Worm (Caenorhabditis elegans) whole organism, late embryonic: ENCODE data around the gene acox-3.

Experiments used
- C08G9.2 ChIP-seq: sonication (generic microtip); optimal IDR thresholded peaks from 2 replicates; lab custom pipeline; 2016; ENCODE audit warnings: mild to moderate bottlenecking, missing genetic modification characterization, moderate library complexity, missing compliant biosample characterization
- F13H6.1 ChIP-seq: sonication (generic microtip); optimal IDR thresholded peaks from 2 replicates; lab custom pipeline; 2016; ENCODE audit warnings: missing genetic modification characterization, missing compliant biosample characterization
- K02D7.2 ChIP-seq: sonication (generic microtip); optimal IDR thresholded peaks from 2 replicates; lab custom pipeline; 2017; ENCODE audit warnings: mild to moderate bottlenecking, missing genetic modification characterization, missing compliant biosample characterization
- K09A11.1 ChIP-seq: sonication (generic microtip); optimal IDR thresholded peaks from 2 replicates; lab custom pipeline; 2017; ENCODE audit warnings: antibody characterized with exemption, mild to moderate bottlenecking, missing genetic modification characterization, missing compliant biosample characterization; ENCODE audit not compliant: insufficient read depth
- T23F11.4 ChIP-seq: fragments of 200-800 bp; sonication (Bioruptor generic); optimal IDR thresholded peaks from 2 replicates; lab custom pipeline; 2018; ENCODE audit warnings: mild to moderate bottlenecking, missing genetic modification characterization, missing compliant biosample characterization
- ahr-1 ChIP-seq: sonication (generic microtip); optimal IDR thresholded peaks from 2 replicates; lab custom pipeline; 2016; ENCODE audit warnings: missing genetic modification characterization, missing compliant biosample characterization
- ama-1 ChIP-seq: fragments of 150-350 bp; optimal IDR thresholded peaks from 2 replicates; lab custom pipeline; 2014
- ceh-18 ChIP-seq: sonication (generic microtip); optimal IDR thresholded peaks from 2 replicates; lab custom pipeline; 2016; ENCODE audit warnings: missing genetic modification characterization, missing compliant biosample characterization
- ceh-2 ChIP-seq: sonication (generic microtip); optimal IDR thresholded peaks from 2 replicates; lab custom pipeline; 2016; ENCODE audit warnings: missing genotype, missing genetic modification characterization, missing compliant biosample characterization
- ceh-22 ChIP-seq: sonication (generic microtip); optimal IDR thresholded peaks from 2 replicates; lab custom pipeline; 2017; ENCODE audit warnings: missing biosample characterization, missing genetic modification characterization
- ceh-30 ChIP-seq: fragments of 150-350 bp; optimal IDR thresholded peaks from 2 replicates; lab custom pipeline; 2014; ENCODE audit warnings: missing biosample characterization, missing genetic modification characterization
- ceh-31 ChIP-seq: sonication (generic microtip); optimal IDR thresholded peaks from 2 replicates; lab custom pipeline; 2016; ENCODE audit warnings: missing genetic modification characterization, missing compliant biosample characterization
- ceh-34 ChIP-seq: sonication (generic microtip); optimal IDR thresholded peaks from 2 replicates; lab custom pipeline; 2016; ENCODE audit warnings: mild to moderate bottlenecking, missing genetic modification characterization, missing compliant biosample characterization
- ceh-45 ChIP-seq: fragments of 200-800 bp; sonication (Bioruptor generic); IDR thresholded peaks from 2 replicates; pipeline ENCODE4 v1.3.6; 2022; ENCODE audit warnings: missing genetic modification reagents, missing genetic modification characterization, missing compliant biosample characterization
- ceh-48 ChIP-seq: sonication (generic microtip); optimal IDR thresholded peaks from 2 replicates; lab custom pipeline; 2016; ENCODE audit warnings: missing genetic modification characterization, inconsistent platforms, missing compliant biosample characterization
- che-1 ChIP-seq: sonication (generic microtip); optimal IDR thresholded peaks from 2 replicates; lab custom pipeline; 2016; ENCODE audit warnings: mild to moderate bottlenecking, missing genetic modification characterization, missing compliant biosample characterization
- elt-2 ChIP-seq: sonication (generic microtip); optimal IDR thresholded peaks from 2 replicates; lab custom pipeline; 2016; ENCODE audit warnings: missing genetic modification reagents, missing genetic modification characterization, missing compliant biosample characterization
- ets-4 ChIP-seq: sonication (generic microtip); optimal IDR thresholded peaks from 2 replicates; lab custom pipeline; 2016; ENCODE audit warnings: missing genetic modification characterization, missing compliant biosample characterization
- fax-1 ChIP-seq: sonication (generic microtip); optimal IDR thresholded peaks from 2 replicates; lab custom pipeline; 2016; ENCODE audit warnings: missing genotype, missing genetic modification characterization, missing compliant biosample characterization
- fkh-10 ChIP-seq: fragments of 150-350 bp; optimal IDR thresholded peaks from 2 replicates; lab custom pipeline; 2014; ENCODE audit warnings: missing biosample characterization, missing genetic modification reagents, missing genetic modification characterization
- fkh-6 ChIP-seq: sonication (generic microtip); optimal IDR thresholded peaks from 2 replicates; lab custom pipeline; 2016; ENCODE audit warnings: missing genetic modification characterization, missing compliant biosample characterization
- hlh-15 ChIP-seq: sonication (generic microtip); optimal IDR thresholded peaks from 2 replicates; lab custom pipeline; 2016; ENCODE audit warnings: missing genetic modification characterization, missing compliant biosample characterization
- hlh-8 ChIP-seq: sonication (generic microtip); optimal IDR thresholded peaks from 2 replicates; lab custom pipeline; 2016; ENCODE audit warnings: missing genotype, missing genetic modification characterization, missing compliant biosample characterization
- madf-2 ChIP-seq: sonication (generic microtip); optimal IDR thresholded peaks from 2 replicates; lab custom pipeline; 2017; ENCODE audit warnings: missing genetic modification characterization, missing compliant biosample characterization
- nfya-1 ChIP-seq: sonication (generic microtip); optimal IDR thresholded peaks from 2 replicates; lab custom pipeline; 2017; ENCODE audit warnings: missing genetic modification characterization, mild to moderate bottlenecking, missing compliant biosample characterization, antibody characterized with exemption, moderate library complexity
- nhr-232 ChIP-seq: sonication (generic microtip); optimal IDR thresholded peaks from 2 replicates; lab custom pipeline; 2016; ENCODE audit warnings: missing genetic modification characterization, missing compliant biosample characterization
- npax-4 ChIP-seq: sonication (generic microtip); optimal IDR thresholded peaks from 2 replicates; lab custom pipeline; 2016; ENCODE audit warnings: missing genetic modification characterization, missing compliant biosample characterization
- odd-2 ChIP-seq: sonication (generic microtip); optimal IDR thresholded peaks from 2 replicates; lab custom pipeline; 2017; ENCODE audit warnings: antibody characterized with exemption, mild to moderate bottlenecking, missing genetic modification characterization, missing compliant biosample characterization
- pag-3 ChIP-seq: sonication (generic microtip); optimal IDR thresholded peaks from 2 replicates; lab custom pipeline; 2016; ENCODE audit warnings: missing compliant biosample characterization, missing genetic modification characterization, borderline replicate concordance
- pat-9 ChIP-seq: fragments of 200-800 bp; sonication (Bioruptor generic); optimal IDR thresholded peaks from 2 replicates; lab custom pipeline; 2018; ENCODE audit warnings: mild to moderate bottlenecking, missing genetic modification characterization, moderate library complexity, missing compliant biosample characterization
- pax-1 ChIP-seq: fragments of 150-350 bp; optimal IDR thresholded peaks from 2 replicates; lab custom pipeline; 2014; ENCODE audit warnings: missing biosample characterization, missing genetic modification characterization
- pha-4 ChIP-seq: fragments of 150-350 bp; optimal IDR thresholded peaks from 2 replicates; lab custom pipeline; 2018; ENCODE audit warnings: missing biosample characterization, missing genetic modification reagents, missing genetic modification characterization
- pqm-1 ChIP-seq: sonication (generic microtip); optimal IDR thresholded peaks from 2 replicates; lab custom pipeline; 2016; ENCODE audit warnings: missing genetic modification characterization, missing compliant biosample characterization
- pros-1 ChIP-seq: fragments of 150-350 bp; optimal IDR thresholded peaks from 2 replicates; lab custom pipeline; 2014; ENCODE audit warnings: missing biosample characterization, missing genetic modification reagents, missing genetic modification characterization
- ref-2 ChIP-seq: sonication (generic microtip); optimal IDR thresholded peaks from 2 replicates; lab custom pipeline; 2016; ENCODE audit warnings: missing genetic modification characterization, missing compliant biosample characterization
- rnt-1 ChIP-seq: sonication (generic microtip); optimal IDR thresholded peaks from 2 replicates; lab custom pipeline; 2016; ENCODE audit warnings: missing genetic modification characterization, missing compliant biosample characterization
- sox-4 ChIP-seq: sonication (generic microtip); optimal IDR thresholded peaks from 2 replicates; lab custom pipeline; 2017; ENCODE audit warnings: mild to moderate bottlenecking, missing genetic modification characterization, inconsistent platforms, missing compliant biosample characterization
- syd-9 ChIP-seq: sonication (generic microtip); optimal IDR thresholded peaks from 2 replicates; lab custom pipeline; 2016; ENCODE audit warnings: mild to moderate bottlenecking, missing genetic modification characterization, moderate library complexity, missing compliant biosample characterization
- tbx-7 ChIP-seq: sonication (generic microtip); optimal IDR thresholded peaks from 2 replicates; lab custom pipeline; 2016; ENCODE audit warnings: missing genotype, missing genetic modification characterization, missing compliant biosample characterization
- unc-42 ChIP-seq: sonication (generic microtip); optimal IDR thresholded peaks from 2 replicates; lab custom pipeline; 2016; ENCODE audit warnings: missing genotype, missing genetic modification characterization, missing compliant biosample characterization
- zip-5 ChIP-seq: sonication (generic microtip); optimal IDR thresholded peaks from 2 replicates; lab custom pipeline; 2016; ENCODE audit warnings: missing genetic modification characterization, missing compliant biosample characterization
- ztf-16 ChIP-seq: sonication (generic microtip); optimal IDR thresholded peaks from 2 replicates; lab custom pipeline; 2017; ENCODE audit warnings: missing genetic modification characterization, missing compliant biosample characterization

The acox-3 gene

DNA sequence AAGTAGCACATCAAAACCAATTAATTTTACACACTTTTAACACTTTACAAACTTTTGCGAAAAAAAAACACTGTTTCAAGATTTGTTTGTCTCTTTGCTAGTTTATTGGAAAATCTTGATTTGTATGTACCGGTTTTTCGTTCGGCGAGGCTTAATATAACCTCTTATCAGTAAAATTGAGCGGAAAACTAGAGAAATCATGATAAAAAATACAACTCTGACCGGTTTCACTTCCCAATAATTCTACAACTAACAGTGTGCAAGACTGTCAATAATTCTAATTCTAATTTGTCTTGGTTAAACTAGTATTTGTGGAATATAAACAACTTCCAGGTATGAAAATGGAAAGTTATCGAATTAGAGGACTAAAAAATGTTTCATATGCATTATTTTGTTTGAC lies 26.4 kb downstream of the acox-3 start, which contains the start of gene C49A9.3:
Gene C49A9.3, plus strand, starts transcription at position 212 of the 400 bp plus-strand sequence.
- TF ChIP-seq ztf-16 (tag; lab: Kevin White, UChicago) = no peak
- no peak for TF ChIP-seq pat-9 (tag; lab: Kevin White, UChicago)
- TF ChIP-seq rnt-1 (tag; lab: Kevin White, UChicago) = no peak
- no peak for TF ChIP-seq ceh-48 (tag; lab: Kevin White, UChicago)
- TF ChIP-seq npax-4 = no peak
- no peak for TF ChIP-seq che-1 (tag; lab: Kevin White, UChicago)
- no peak for TF ChIP-seq odd-2
- no peak for TF ChIP-seq fkh-6 (tag; lab: Kevin White, UChicago)
- TF ChIP-seq madf-2 (tag; lab: Kevin White, UChicago) = no peak
- no peak for TF ChIP-seq ceh-2 (tag; lab: Kevin White, UChicago)

ce11 chrIV:6219429-6219828 lies 28.9 kb downstream of the acox-3 start, which contains the start of gene C49A9.4:
Gene C49A9.4 (plus strand): TSS chrIV:6219693.
- TF ChIP-seq elt-2 (tag; lab: Kevin White, UChicago) (no peak), sox-4 (tag; lab: Kevin White, UChicago) (no peak), hlh-8 (tag; lab: Kevin White, UChicago) (no peak), unc-42 (no peak), fkh-10 (GFP tag; lab: Kevin White, UChicago) (no peak), pqm-1 (tag; lab: Kevin White, UChicago) (no peak), pag-3 (no peak), madf-2 (tag; lab: Kevin White, UChicago) (no peak), nhr-232 (tag; lab: Kevin White, UChicago) (no peak), K02D7.2 (tag; lab: Kevin White, UChicago) (no peak), ets-4 (tag; lab: Kevin White, UChicago) (no peak), ceh-31 (tag; lab: Kevin White, UChicago) (no peak), fax-1 (tag; lab: Kevin White, UChicago) (no peak)
- TF ChIP-seq, all 69 proteins: peak for 0

DNA sequence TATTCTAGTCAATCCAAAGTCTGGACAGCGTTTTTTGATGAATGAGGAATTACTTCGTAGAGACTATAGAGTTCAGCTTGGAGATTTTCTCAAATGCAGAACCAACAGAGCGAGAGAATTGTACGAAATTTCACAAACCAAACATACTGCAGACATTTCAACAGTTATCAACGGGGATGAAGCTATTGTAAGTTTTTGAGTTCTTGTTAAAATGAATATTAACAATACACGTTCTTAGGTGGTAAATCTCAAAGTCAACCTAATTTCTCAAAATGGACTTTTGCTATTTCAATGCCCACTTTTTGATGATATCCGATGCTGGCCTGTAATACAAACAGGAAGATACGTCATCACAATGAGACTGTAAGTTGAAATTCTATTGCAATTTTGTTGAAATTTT lies 30.8 kb downstream of the acox-3 start:
- no peak for TF ChIP-seq zip-5
- no peak for TF ChIP-seq odd-2
- TF ChIP-seq ama-1 (lab: Kevin White, UChicago) = no peak
- no peak for TF ChIP-seq K09A11.1
- no peak for TF ChIP-seq fax-1 (tag; lab: Kevin White, UChicago)
- TF ChIP-seq hlh-15 (tag; lab: Kevin White, UChicago) = no peak
- no peak for TF ChIP-seq pros-1 (tag; lab: Kevin White, UChicago)
- no peak for TF ChIP-seq tbx-7 (tag; lab: Kevin White, UChicago)
- no peak for TF ChIP-seq ceh-18 (tag; lab: Kevin White, UChicago)
- no peak for TF ChIP-seq ceh-34 (tag; lab: Kevin White, UChicago)
- TF ChIP-seq syd-9 = no peak
- TF ChIP-seq ceh-45 (GFP tag; lab: Robert Waterston, UW) = no peak
- no peak for TF ChIP-seq T23F11.4 (GFP tag; lab: Kevin White, UChicago)
- no peak for TF ChIP-seq ceh-30 (tag; lab: Kevin White, UChicago)
- no peak for TF ChIP-seq ceh-2 (tag; lab: Kevin White, UChicago)
- TF ChIP-seq pag-3 = no peak
- TF ChIP-seq pax-1 = no peak
- TF ChIP-seq ref-2 (tag; lab: Kevin White, UChicago) = no peak

DNA sequence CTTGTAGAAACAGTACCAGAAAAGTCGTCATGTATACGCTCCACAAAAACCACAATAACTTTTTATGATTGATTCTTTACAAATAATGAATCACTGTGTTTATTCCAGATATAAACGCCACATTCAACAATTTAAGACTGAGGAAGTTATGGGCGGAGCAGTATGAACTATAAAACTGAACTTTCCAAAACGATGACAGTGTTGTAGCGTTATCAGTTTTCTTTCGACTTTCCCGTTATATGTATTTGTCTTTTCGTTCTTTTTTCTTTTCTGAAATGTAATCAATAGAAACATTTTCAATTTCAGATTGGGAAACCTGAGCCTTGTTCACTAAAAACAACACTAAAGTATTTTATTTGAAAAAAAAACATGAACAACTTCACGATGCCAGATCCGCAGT lies 31.2 kb downstream of the acox-3 start, which contains the start of gene C49A9.9:
Gene C49A9.9, plus strand, starts transcription at position 307 of the 400 bp plus-strand sequence.
- no peak for TF ChIP-seq F13H6.1 (tag; lab: Kevin White, UChicago)
- no peak for TF ChIP-seq C08G9.2
- TF ChIP-seq nfya-1 (tag; lab: Kevin White, UChicago) = no peak
- TF ChIP-seq zip-5 = no peak
- no peak for TF ChIP-seq pax-1
- TF ChIP-seq pag-3 = no peak
- TF ChIP-seq pha-4 (tag; lab: Kevin White, UChicago) = no peak
- no peak for TF ChIP-seq ahr-1 (tag; lab: Kevin White, UChicago)
- no peak for TF ChIP-seq fkh-6 (tag; lab: Kevin White, UChicago)
- no peak for TF ChIP-seq madf-2 (tag; lab: Kevin White, UChicago)
- no peak for TF ChIP-seq ceh-22 (tag; lab: Kevin White, UChicago)
